Worm (Caenorhabditis elegans): ENCODE data around the gene Y39B6A.33.

- TF ChIP-seq ztf-29 (GFP tag; IDR thresholded peaks at IDR 0.05) (no peak), flt-1 (GFP tag; IDR thresholded peaks at IDR 0.05) (peak; percentile 88), ref-1 (GFP tag; conservative IDR thresholded peaks at IDR 0.05) (no peak)
Observed at ce11 chrV:18967479-18968056, 34.2 kb upstream of the Y39B6A.33 start, which contains the start of gene Y39B6A.43.
